Worm (Caenorhabditis elegans) whole organism, late embryonic: ENCODE results near the gene ndub-3.

Experiments
- F13H6.1 ChIP-seq: sonication (generic microtip); optimal IDR thresholded peaks from 2 replicates; lab custom pipeline; 2016; ENCODE audit warnings: missing genetic modification characterization, missing compliant biosample characterization
- ahr-1 ChIP-seq: sonication (generic microtip); optimal IDR thresholded peaks from 2 replicates; lab custom pipeline; 2016; ENCODE audit warnings: missing genetic modification characterization, missing compliant biosample characterization
- ceh-14 ChIP-seq: sonication (generic microtip); optimal IDR thresholded peaks from 2 replicates; lab custom pipeline; 2016; ENCODE audit warnings: missing genotype, missing genetic modification characterization, missing compliant biosample characterization
- ceh-18 ChIP-seq: sonication (generic microtip); optimal IDR thresholded peaks from 2 replicates; lab custom pipeline; 2016; ENCODE audit warnings: missing genetic modification characterization, missing compliant biosample characterization
- ceh-2 ChIP-seq: sonication (generic microtip); optimal IDR thresholded peaks from 2 replicates; lab custom pipeline; 2016; ENCODE audit warnings: missing genotype, missing genetic modification characterization, missing compliant biosample characterization
- ceh-24 ChIP-seq: sonication (generic microtip); optimal IDR thresholded peaks from 2 replicates; lab custom pipeline; 2016; ENCODE audit warnings: mild to moderate bottlenecking, missing genetic modification characterization, missing compliant biosample characterization
- ceh-34 ChIP-seq: sonication (generic microtip); optimal IDR thresholded peaks from 2 replicates; lab custom pipeline; 2016; ENCODE audit warnings: mild to moderate bottlenecking, missing genetic modification characterization, missing compliant biosample characterization
- ceh-9 ChIP-seq: sonication (generic microtip); optimal IDR thresholded peaks from 2 replicates; lab custom pipeline; 2016; ENCODE audit warnings: mild to moderate bottlenecking, missing genetic modification characterization, inconsistent platforms, missing compliant biosample characterization
- che-1 ChIP-seq: sonication (generic microtip); optimal IDR thresholded peaks from 2 replicates; lab custom pipeline; 2016; ENCODE audit warnings: mild to moderate bottlenecking, missing genetic modification characterization, missing compliant biosample characterization
- dmd-4 ChIP-seq: sonication (generic microtip); optimal IDR thresholded peaks from 2 replicates; lab custom pipeline; 2016; ENCODE audit warnings: borderline replicate concordance, missing genetic modification characterization, missing compliant biosample characterization
- ets-4 ChIP-seq: sonication (generic microtip); optimal IDR thresholded peaks from 2 replicates; lab custom pipeline; 2016; ENCODE audit warnings: missing genetic modification characterization, missing compliant biosample characterization
- fkh-10 ChIP-seq: fragments of 150-350 bp; optimal IDR thresholded peaks from 2 replicates; lab custom pipeline; 2014; ENCODE audit warnings: missing biosample characterization, missing genetic modification reagents, missing genetic modification characterization
- gmeb-2 ChIP-seq: sonication (generic microtip); optimal IDR thresholded peaks from 2 replicates; lab custom pipeline; 2016; ENCODE audit warnings: missing genetic modification characterization, inconsistent platforms, missing compliant biosample characterization
- hlh-13 ChIP-seq: fragments of 200-800 bp; sonication (Bioruptor generic); optimal IDR thresholded peaks from 2 replicates; lab custom pipeline; 2018; ENCODE audit warnings: mild to moderate bottlenecking, missing genetic modification characterization, missing compliant biosample characterization
- hlh-6 ChIP-seq: sonication (generic microtip); optimal IDR thresholded peaks from 2 replicates; lab custom pipeline; 2016; ENCODE audit warnings: missing genotype, missing genetic modification characterization, missing compliant biosample characterization
- hlh-8 ChIP-seq: sonication (generic microtip); optimal IDR thresholded peaks from 2 replicates; lab custom pipeline; 2016; ENCODE audit warnings: missing genotype, missing genetic modification characterization, missing compliant biosample characterization
- madf-2 ChIP-seq: sonication (generic microtip); optimal IDR thresholded peaks from 2 replicates; lab custom pipeline; 2017; ENCODE audit warnings: missing genetic modification characterization, missing compliant biosample characterization
- nhr-232 ChIP-seq: sonication (generic microtip); optimal IDR thresholded peaks from 2 replicates; lab custom pipeline; 2016; ENCODE audit warnings: missing genetic modification characterization, missing compliant biosample characterization
- npax-4 ChIP-seq: sonication (generic microtip); optimal IDR thresholded peaks from 2 replicates; lab custom pipeline; 2016; ENCODE audit warnings: missing genetic modification characterization, missing compliant biosample characterization
- pat-9 ChIP-seq: fragments of 200-800 bp; sonication (Bioruptor generic); optimal IDR thresholded peaks from 2 replicates; lab custom pipeline; 2018; ENCODE audit warnings: mild to moderate bottlenecking, missing genetic modification characterization, moderate library complexity, missing compliant biosample characterization
- pax-1 ChIP-seq: fragments of 150-350 bp; optimal IDR thresholded peaks from 2 replicates; lab custom pipeline; 2014; ENCODE audit warnings: missing biosample characterization, missing genetic modification characterization
- pha-4 ChIP-seq: fragments of 150-350 bp; optimal IDR thresholded peaks from 2 replicates; lab custom pipeline; 2018; ENCODE audit warnings: missing biosample characterization, missing genetic modification reagents, missing genetic modification characterization
- pros-1 ChIP-seq: fragments of 150-350 bp; optimal IDR thresholded peaks from 2 replicates; lab custom pipeline; 2014; ENCODE audit warnings: missing biosample characterization, missing genetic modification reagents, missing genetic modification characterization
- ref-2 ChIP-seq: sonication (generic microtip); optimal IDR thresholded peaks from 2 replicates; lab custom pipeline; 2016; ENCODE audit warnings: missing genetic modification characterization, missing compliant biosample characterization
- syd-9 ChIP-seq: sonication (generic microtip); optimal IDR thresholded peaks from 2 replicates; lab custom pipeline; 2016; ENCODE audit warnings: mild to moderate bottlenecking, missing genetic modification characterization, moderate library complexity, missing compliant biosample characterization
- tbx-2 ChIP-seq: sonication (generic microtip); optimal IDR thresholded peaks from 2 replicates; lab custom pipeline; 2016; ENCODE audit warnings: missing genetic modification characterization, missing compliant biosample characterization
- tbx-7 ChIP-seq: sonication (generic microtip); optimal IDR thresholded peaks from 2 replicates; lab custom pipeline; 2016; ENCODE audit warnings: missing genotype, missing genetic modification characterization, missing compliant biosample characterization
- unc-42 ChIP-seq: sonication (generic microtip); optimal IDR thresholded peaks from 2 replicates; lab custom pipeline; 2016; ENCODE audit warnings: missing genotype, missing genetic modification characterization, missing compliant biosample characterization
- unc-55 ChIP-seq: sonication (generic microtip); optimal IDR thresholded peaks from 2 replicates; lab custom pipeline; 2017; ENCODE audit warnings: missing biosample characterization, missing genetic modification reagents, missing genetic modification characterization
- zip-5 ChIP-seq: sonication (generic microtip); optimal IDR thresholded peaks from 2 replicates; lab custom pipeline; 2016; ENCODE audit warnings: missing genetic modification characterization, missing compliant biosample characterization
- ztf-16 ChIP-seq: sonication (generic microtip); optimal IDR thresholded peaks from 2 replicates; lab custom pipeline; 2017; ENCODE audit warnings: missing genetic modification characterization, missing compliant biosample characterization

ndub-3 gene

DNA sequence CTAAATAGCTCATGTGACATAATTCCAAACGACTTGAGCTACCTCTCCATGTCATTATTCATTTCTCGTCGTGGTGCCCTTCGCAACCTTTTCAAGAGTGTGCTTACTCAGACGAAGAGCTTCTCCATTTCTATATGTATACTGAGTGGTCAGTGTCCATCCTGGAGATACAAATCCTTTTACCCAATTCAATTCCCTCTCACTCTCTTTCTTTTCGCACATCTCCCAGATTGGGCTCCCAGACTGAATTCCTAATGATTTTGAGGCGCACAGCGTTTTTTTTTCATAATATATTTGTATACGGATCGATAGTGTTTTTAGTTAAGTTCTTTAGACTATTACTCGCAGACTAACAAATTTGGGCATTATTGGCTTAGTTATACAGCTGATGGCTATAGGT, 43.7 kb downstream of the ndub-3 start:
- TF ChIP-seq unc-55 (GFP tag; lab: Kevin White, UChicago) (no peak), unc-42 (tag; lab: Kevin White, UChicago) (peak; percentile 57)

DNA sequence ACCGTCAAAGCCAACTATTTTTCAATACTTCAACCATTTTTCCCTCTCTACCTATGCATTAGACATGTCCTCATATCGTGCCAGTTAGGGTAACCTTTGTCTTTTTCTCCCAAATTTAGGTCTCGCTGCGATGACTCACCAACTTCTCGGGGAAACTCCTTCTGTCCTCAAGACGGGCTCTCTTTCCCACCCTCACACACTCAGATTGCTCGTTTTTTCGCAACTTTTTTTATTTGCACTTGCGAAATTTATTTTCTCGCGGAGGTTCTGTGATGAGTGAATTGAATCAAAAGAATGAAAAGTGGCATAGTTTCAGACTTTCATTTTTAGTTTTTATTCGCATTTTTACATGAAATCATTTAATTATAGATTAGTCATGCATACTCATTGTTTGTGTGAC, 44.4 kb downstream of the ndub-3 start:
- TF ChIP-seq unc-55 (GFP tag; lab: Kevin White, UChicago): no peak
- TF ChIP-seq ref-2 (tag; lab: Kevin White, UChicago): no peak
- no peak for TF ChIP-seq ceh-9 (tag; lab: Kevin White, UChicago)
- no peak for TF ChIP-seq pha-4 (tag; lab: Kevin White, UChicago)
- no peak for TF ChIP-seq tbx-2 (tag; lab: Kevin White, UChicago)
- TF ChIP-seq nhr-232 (tag; lab: Kevin White, UChicago): no peak

DNA sequence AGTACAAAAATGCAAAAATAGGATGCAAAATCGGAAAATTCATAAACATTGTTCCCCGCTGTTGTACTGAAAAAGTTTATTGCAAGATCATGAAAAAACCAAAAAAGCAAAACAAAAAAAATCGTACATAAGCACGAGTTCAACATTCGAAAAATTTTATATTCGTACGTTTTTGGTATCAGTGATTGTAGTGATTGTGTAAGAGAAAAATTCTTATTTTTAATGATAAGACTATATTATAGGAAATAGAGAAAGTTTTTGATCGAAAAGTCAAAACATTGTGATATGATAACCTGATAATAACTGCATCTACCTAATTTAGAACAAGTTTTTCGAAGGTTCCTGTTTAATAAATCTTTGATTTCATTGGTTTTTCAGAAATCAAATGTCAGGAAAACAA, 47.4 kb downstream of the ndub-3 start:
- TF ChIP-seq npax-4 (tag; lab: Kevin White, UChicago) (no peak), pros-1 (tag; lab: Kevin White, UChicago) (no peak), pat-9 (tag; lab: Kevin White, UChicago) (no peak), che-1 (tag; lab: Kevin White, UChicago) (no peak)
- TF ChIP-seq, all 69 proteins: peak for 0

DNA sequence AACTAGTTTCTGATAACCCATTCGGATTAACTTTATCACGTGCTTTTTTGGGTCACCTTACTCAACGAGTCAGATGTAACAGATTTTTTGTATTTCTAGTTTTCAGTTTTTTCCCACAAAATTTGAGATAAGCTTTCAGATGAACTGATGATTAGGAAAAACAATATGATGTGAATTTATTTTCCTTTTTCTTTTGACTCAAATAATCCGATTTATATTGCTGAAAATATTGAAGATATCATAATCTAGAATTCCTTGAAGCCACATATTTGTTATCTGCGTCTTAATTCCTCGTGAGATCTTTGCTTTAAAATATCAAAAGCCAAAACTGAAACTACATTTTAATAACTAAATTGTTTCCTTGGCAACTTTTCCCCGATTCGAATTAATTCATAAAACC, 48.0 kb downstream of the ndub-3 start:
- TF ChIP-seq ref-2 (tag; lab: Kevin White, UChicago): no peak
- TF ChIP-seq pat-9 (tag; lab: Kevin White, UChicago): no peak
- no peak for TF ChIP-seq ahr-1 (tag; lab: Kevin White, UChicago)
- no peak for TF ChIP-seq gmeb-2
- TF ChIP-seq pax-1 (tag; lab: Kevin White, UChicago): no peak
- no peak for TF ChIP-seq dmd-4 (tag; lab: Kevin White, UChicago)
- no peak for TF ChIP-seq tbx-7 (tag; lab: Kevin White, UChicago)
- TF ChIP-seq pha-4 (tag; lab: Kevin White, UChicago): no peak
- no peak for TF ChIP-seq ceh-9 (tag; lab: Kevin White, UChicago)
- TF ChIP-seq ceh-24 (tag; lab: Kevin White, UChicago): no peak
- no peak for TF ChIP-seq ceh-34 (tag; lab: Kevin White, UChicago)

DNA sequence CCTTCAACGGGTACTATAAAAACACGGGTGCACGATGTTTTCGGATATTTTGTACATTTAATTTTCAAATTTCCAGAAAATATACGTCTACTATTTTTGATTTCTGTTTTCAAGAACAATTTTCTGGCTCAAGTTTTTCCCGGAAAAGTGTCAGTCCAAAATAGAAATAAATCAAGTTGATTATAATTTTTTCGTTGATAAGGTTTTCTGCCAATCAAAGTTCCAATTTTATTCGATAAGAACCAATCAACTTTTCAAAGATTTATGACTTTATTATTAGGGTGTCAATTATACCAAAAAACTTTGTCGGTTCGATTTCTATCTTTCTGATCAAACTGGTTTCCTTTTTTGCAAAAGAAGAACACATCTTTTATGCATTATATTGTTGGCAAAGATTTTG, 50.0 kb downstream of the ndub-3 start:
- TF ChIP-seq ets-4 (tag; lab: Kevin White, UChicago) (no peak), syd-9 (no peak), ceh-18 (tag; lab: Kevin White, UChicago) (no peak), hlh-8 (no peak), che-1 (tag; lab: Kevin White, UChicago) (no peak), F13H6.1 (tag; lab: Kevin White, UChicago) (no peak), madf-2 (tag; lab: Kevin White, UChicago) (no peak), fkh-10 (GFP tag; lab: Kevin White, UChicago) (no peak), ztf-16 (tag; lab: Kevin White, UChicago) (no peak), tbx-7 (tag; lab: Kevin White, UChicago) (no peak), hlh-6 (no peak), ceh-14 (no peak), ceh-2 (no peak), unc-55 (GFP tag; lab: Kevin White, UChicago) (no peak), ceh-9 (tag; lab: Kevin White, UChicago) (no peak), ceh-24 (tag; lab: Kevin White, UChicago) (no peak), nhr-232 (tag; lab: Kevin White, UChicago) (no peak), hlh-13 (GFP tag; lab: Kevin White, UChicago) (no peak), zip-5 (tag; lab: Kevin White, UChicago) (no peak)
